Fruit fly (Drosophila melanogaster): ENCODE results near the gene CG9784.

The CG9784 gene

dm6 chrX:16596250-16596793 is 2.7 kb downstream of the CG9784 start (continued):
- no peak for TF ChIP-seq Dip3 (GFP tag; optimal IDR thresholded peaks at IDR 0.05)
- TF ChIP-seq CG1603 (tag; optimal IDR thresholded peaks at IDR 0.05): no peak
- TF ChIP-seq sima (GFP tag; optimal IDR thresholded peaks at IDR 0.05): no peak
- peak; percentile 27 for TF ChIP-seq CG15601 (tag; optimal IDR thresholded peaks at IDR 0.05)
- TF ChIP-seq Abd-B (GFP tag; optimal IDR thresholded peaks at IDR 0.05): no peak
- no peak for TF ChIP-seq Meics (GFP tag; optimal IDR thresholded peaks at IDR 0.05)
- TF ChIP-seq h (optimal IDR thresholded peaks at IDR 0.05): no peak
- TF ChIP-seq Sry-β (GFP tag; optimal IDR thresholded peaks at IDR 0.05): no peak
- no peak for TF ChIP-seq Atf3 (GFP tag; optimal IDR thresholded peaks at IDR 0.05)
- no peak for TF ChIP-seq Vsx1 (GFP tag; optimal IDR thresholded peaks at IDR 0.05)
- no peak for TF ChIP-seq ewg (GFP tag; optimal IDR thresholded peaks at IDR 0.05)
- no peak for TF ChIP-seq CG14050 (GFP tag; IDR thresholded peaks at IDR 0.05)
- TF ChIP-seq CG11247 (GFP tag; IDR thresholded peaks at IDR 0.05): no peak
- TF ChIP-seq CG6689 (GFP tag; IDR thresholded peaks at IDR 0.05): no peak
- TF ChIP-seq chm (GFP tag; IDR thresholded peaks at IDR 0.05): no peak
- no peak for TF ChIP-seq CG12769 (tag; optimal IDR thresholded peaks at IDR 0.05)
- peak in 1 of 2 experiments; percentile 10 for TF ChIP-seq Pdp1 (GFP tag; optimal IDR thresholded peaks at IDR 0.05)
- TF ChIP-seq sug (tag; optimal IDR thresholded peaks at IDR 0.05): no peak
- no peak for TF ChIP-seq H15 (GFP tag; IDR thresholded peaks at IDR 0.05)
- peak; percentile 30 for TF ChIP-seq fd64A (GFP tag; optimal IDR thresholded peaks at IDR 0.05)
- TF ChIP-seq pnt (GFP tag; optimal IDR thresholded peaks at IDR 0.05): no peak
- no peak for TF ChIP-seq CG9609 (GFP tag; optimal IDR thresholded peaks at IDR 0.05)
- peak; percentile 10 for TF ChIP-seq CrebB (tag; optimal IDR thresholded peaks at IDR 0.05)
- no peak for TF ChIP-seq Ptx1 (GFP tag; IDR thresholded peaks at IDR 0.05)
- no peak for TF ChIP-seq CG9797 (GFP tag; optimal IDR thresholded peaks at IDR 0.05)
- no peak for TF ChIP-seq stc (GFP tag; IDR thresholded peaks at IDR 0.05)
- TF ChIP-seq CG7786 (GFP tag; optimal IDR thresholded peaks at IDR 0.05): no peak
- no peak for TF ChIP-seq CG8478 (optimal IDR thresholded peaks at IDR 0.05)
- no peak for TF ChIP-seq Xrp1 (GFP tag; IDR thresholded peaks at IDR 0.05)
- no peak for TF ChIP-seq dm (GFP tag; optimal IDR thresholded peaks at IDR 0.05)
- no peak for TF ChIP-seq peb (GFP tag; IDR thresholded peaks at IDR 0.05)
- TF ChIP-seq nom (GFP tag; optimal IDR thresholded peaks at IDR 0.05): no peak
- TF ChIP-seq Hr51 (GFP tag; optimal IDR thresholded peaks at IDR 0.05): no peak
- TF ChIP-seq unpg (GFP tag; optimal IDR thresholded peaks at IDR 0.05): no peak
- TF ChIP-seq prd (optimal IDR thresholded peaks at IDR 0.05): no peak
- TF ChIP-seq prd (GFP tag; IDR thresholded peaks at IDR 0.05): no peak
- TF ChIP-seq Rx (GFP tag; IDR thresholded peaks at IDR 0.05): no peak
- no peak for TF ChIP-seq lov (optimal IDR thresholded peaks at IDR 0.05)
- no peak for TF ChIP-seq lov (GFP tag; IDR thresholded peaks at IDR 0.05)
- TF ChIP-seq Lpt (GFP tag; optimal IDR thresholded peaks at IDR 0.05): no peak
- no peak for TF ChIP-seq Hsf (GFP tag; optimal IDR thresholded peaks at IDR 0.05)
- TF ChIP-seq mam (GFP tag; optimal IDR thresholded peaks at IDR 0.05): no peak

- no peak for TF ChIP-seq salm (tag; optimal IDR thresholded peaks at IDR 0.05)
- TF ChIP-seq ems (GFP tag; optimal IDR thresholded peaks at IDR 0.05): no peak
- no peak for TF ChIP-seq Mrtf (GFP tag; IDR thresholded peaks at IDR 0.05)
- no peak for TF ChIP-seq tup (GFP tag; optimal IDR thresholded peaks at IDR 0.05)
- no peak for TF ChIP-seq NC2α (GFP tag; optimal IDR thresholded peaks at IDR 0.05)
- no peak for TF ChIP-seq ERR (GFP tag; optimal IDR thresholded peaks at IDR 0.05)
- no peak for TF ChIP-seq Lim3 (GFP tag; IDR thresholded peaks at IDR 0.05)
- TF ChIP-seq Atf-2 (GFP tag; optimal IDR thresholded peaks at IDR 0.05): no peak
- no peak for TF ChIP-seq CG8281 (tag; optimal IDR thresholded peaks at IDR 0.05)
- no peak for TF ChIP-seq amos (GFP tag; IDR thresholded peaks at IDR 0.05; ENCODE audit: partially characterized antibody)
- no peak for TF ChIP-seq CG16813 (GFP tag; IDR thresholded peaks at IDR 0.05; ENCODE audit: partially characterized antibody)
- TF ChIP-seq CG15601 (tag; optimal IDR thresholded peaks at IDR 0.05): no peak
- TF ChIP-seq CG31388 (GFP tag; optimal IDR thresholded peaks at IDR 0.05): no peak
- no peak for TF ChIP-seq BEAF-32 (GFP tag; optimal IDR thresholded peaks at IDR 0.05)
- TF ChIP-seq chif (GFP tag; optimal IDR thresholded peaks at IDR 0.05): no peak
Observed at dm6 chrX:16595411-16595810, 3.6 kb downstream of the CG9784 start.
